Worm (Caenorhabditis elegans) whole organism, L4 larva: ENCODE data around the gene clec-48.
A peak's percentile ranks its signal among the peaks of the same experiment; 100 is the strongest.

ENCODE experiments used
- F10B5.3 ChIP-seq: sonication (generic microtip); optimal IDR thresholded peaks from 2 replicates; lab custom pipeline; 2016; ENCODE audit warnings: mild to moderate bottlenecking, missing genetic modification characterization, missing compliant biosample characterization
- F26F4.8 ChIP-seq: fragments of 200-800 bp; sonication (Bioruptor generic); conservative IDR thresholded peaks from 2 replicates; pipeline ENCODE4 v1.3.6; 2022; ENCODE audit warnings: missing genetic modification characterization, missing compliant biosample characterization
- F44E2.7 ChIP-seq: fragments of 200-800 bp; sonication (Bioruptor generic); IDR thresholded peaks from 2 replicates; pipeline ENCODE4 v2.1.2; 2022; ENCODE audit warnings: missing genetic modification characterization, missing compliant biosample characterization
- F49E8.2 ChIP-seq: sonication (generic microtip); optimal IDR thresholded peaks from 2 replicates; lab custom pipeline; 2016; ENCODE audit warnings: missing compliant biosample characterization, mild to moderate bottlenecking, missing genetic modification characterization, borderline replicate concordance
- R02D3.7 ChIP-seq: fragments of 150-350 bp; sonication (generic microtip); optimal IDR thresholded peaks from 3 replicates; lab custom pipeline; 2014; ENCODE audit warnings: missing biosample characterization, missing genetic modification characterization
- T26A8.4 ChIP-seq: fragments of 200-800 bp; sonication (Bioruptor generic); IDR thresholded peaks from 2 replicates; pipeline ENCODE4 v1.3.6; 2022; ENCODE audit warnings: missing genetic modification characterization, missing compliant biosample characterization
- Y75B8A.6 ChIP-seq: fragments of 200-800 bp; sonication (Bioruptor generic); IDR thresholded peaks from 2 replicates; pipeline ENCODE4 v1.3.6; 2022; ENCODE audit warnings: missing genetic modification reagents, missing genetic modification characterization, missing compliant biosample characterization
- aly-2 ChIP-seq: sonication (generic microtip); optimal IDR thresholded peaks from 2 replicates; lab custom pipeline; 2018; ENCODE audit warnings: missing biosample characterization, missing genetic modification characterization
- ceh-20 ChIP-seq: fragments of 200-800 bp; sonication (Bioruptor generic); IDR thresholded peaks from 2 replicates; pipeline ENCODE4 v1.3.6; 2022; ENCODE audit warnings: missing genetic modification reagents, missing genetic modification characterization, missing compliant biosample characterization
- ceh-32 ChIP-seq: sonication (generic microtip); optimal IDR thresholded peaks from 2 replicates; lab custom pipeline; 2016; ENCODE audit warnings: mild to moderate bottlenecking, missing genetic modification characterization, missing compliant biosample characterization; ENCODE audit not compliant: poor library complexity
- ceh-82 ChIP-seq: sonication (generic microtip); optimal IDR thresholded peaks from 2 replicates; lab custom pipeline; 2017; ENCODE audit warnings: missing biosample characterization, missing genetic modification characterization
- ctbp-1 ChIP-seq: fragments of 200-800 bp; sonication (Bioruptor generic); IDR thresholded peaks from 2 replicates; pipeline ENCODE4 v1.3.6; 2022; ENCODE audit warnings: missing genetic modification reagents, missing genetic modification characterization, missing compliant biosample characterization
- dmd-9 ChIP-seq: fragments of 200-800 bp; sonication (Bioruptor generic); IDR thresholded peaks from 2 replicates; pipeline ENCODE4 v1.3.6; 2022; ENCODE audit warnings: missing genetic modification reagents, missing genetic modification characterization, missing compliant biosample characterization
- fkh-10 ChIP-seq: fragments of 150-350 bp; optimal IDR thresholded peaks from 2 replicates; lab custom pipeline; 2014; ENCODE audit warnings: missing biosample characterization, missing genetic modification reagents, missing genetic modification characterization
- hif-1 ChIP-seq, 2 experiments: sonication (generic microtip); optimal IDR thresholded peaks; 2 replicates each; lab custom pipeline; 2016 to 2017; ENCODE audit warnings: missing compliant biosample characterization in 2 of 2, missing genetic modification characterization in 2 of 2, missing genetic modification reagents in 2 of 2, missing genotype in 2 of 2, mild to moderate bottlenecking in 1 of 2
- hlh-11 ChIP-seq: fragments of 200-800 bp; sonication (Bioruptor generic); optimal IDR thresholded peaks from 2 replicates; lab custom pipeline; 2018; ENCODE audit warnings: mild to moderate bottlenecking, missing genetic modification characterization, missing compliant biosample characterization
- hlh-30 ChIP-seq: sonication (generic microtip); optimal IDR thresholded peaks from 2 replicates; lab custom pipeline; 2017; ENCODE audit warnings: antibody characterized with exemption, mild to moderate bottlenecking, missing genetic modification characterization, missing compliant biosample characterization; ENCODE audit not compliant: insufficient read depth
- lin-13 ChIP-seq: fragments of 150-350 bp; optimal IDR thresholded peaks from 2 replicates; lab custom pipeline; 2014; ENCODE audit warnings: missing biosample characterization, missing genetic modification reagents, missing genetic modification characterization
- lin-15B ChIP-seq: fragments of 150-350 bp; sonication (generic microtip); optimal IDR thresholded peaks from 3 replicates; lab custom pipeline; 2014; ENCODE audit warnings: missing biosample characterization, missing genetic modification characterization
- lin-29 ChIP-seq: fragments of 200-800 bp; sonication (Bioruptor generic); IDR thresholded peaks from 2 replicates; pipeline ENCODE4 v1.3.6; 2022; ENCODE audit warnings: missing genetic modification reagents, missing genetic modification characterization, missing compliant biosample characterization
- mdl-1 ChIP-seq, 2 experiments: fragments of 150-350 bp in 1 of 2; sonication (generic microtip) in 1 of 2; optimal IDR thresholded peaks; 2 replicates each; lab custom pipeline; 2014 to 2017; ENCODE audit warnings: missing biosample characterization in 2 of 2, missing genetic modification characterization in 2 of 2
- mes-2 ChIP-seq: sonication (generic microtip); optimal IDR thresholded peaks from 2 replicates; lab custom pipeline; 2016; ENCODE audit warnings: missing genotype, mild to moderate bottlenecking, missing genetic modification characterization, missing compliant biosample characterization; ENCODE audit not compliant: poor library complexity, severe bottlenecking
- mxl-2 ChIP-seq: fragments of 200-800 bp; sonication (Bioruptor generic); conservative IDR thresholded peaks from 2 replicates; pipeline ENCODE4 v1.3.6; 2022; ENCODE audit warnings: missing genetic modification reagents, missing genetic modification characterization, missing compliant biosample characterization
- nhr-102 ChIP-seq: sonication (generic microtip); optimal IDR thresholded peaks from 2 replicates; lab custom pipeline; 2016; ENCODE audit warnings: mild to moderate bottlenecking, missing genetic modification characterization, moderate library complexity, missing compliant biosample characterization
- nhr-11 ChIP-seq: fragments of 150-350 bp; optimal IDR thresholded peaks from 2 replicates; lab custom pipeline; 2014; ENCODE audit warnings: missing biosample characterization, missing genetic modification characterization
- nhr-237 ChIP-seq: sonication (generic microtip); optimal IDR thresholded peaks from 2 replicates; lab custom pipeline; 2017; ENCODE audit warnings: missing biosample characterization, missing genetic modification characterization
- nhr-25 ChIP-seq: sonication (generic microtip); optimal IDR thresholded peaks from 2 replicates; lab custom pipeline; 2017; ENCODE audit warnings: missing genetic modification characterization, mild to moderate bottlenecking, missing compliant biosample characterization, antibody characterized with exemption, moderate library complexity, borderline replicate concordance; ENCODE audit not compliant: insufficient read depth
- nhr-28 ChIP-seq: fragments of 150-350 bp; optimal IDR thresholded peaks from 2 replicates; lab custom pipeline; 2014; ENCODE audit warnings: missing biosample characterization, missing genetic modification characterization
- nhr-41 ChIP-seq: fragments of 200-800 bp; sonication (Bioruptor generic); IDR thresholded peaks from 2 replicates; pipeline ENCODE4 v1.3.6; 2022; ENCODE audit warnings: missing genetic modification reagents, missing genetic modification characterization, missing compliant biosample characterization
- nhr-6 ChIP-seq: fragments of 150-350 bp; optimal IDR thresholded peaks from 2 replicates; lab custom pipeline; 2014; ENCODE audit warnings: missing biosample characterization, missing genetic modification characterization
- pha-4 ChIP-seq, 2 experiments: fragments of 150-350 bp in 1 of 2; fragments of 200-800 bp in 1 of 2; sonication (Bioruptor generic) in 1 of 2; IDR thresholded peaks in 1 of 2; optimal IDR thresholded peaks in 1 of 2; 2 replicates each; pipeline versions ENCODE4 v1.3.6 to Lab custom; 2014 to 2022; ENCODE audit warnings: missing genetic modification characterization in 2 of 2, missing genetic modification reagents in 2 of 2, missing biosample characterization in 1 of 2, missing compliant biosample characterization in 1 of 2
- php-3 ChIP-seq: fragments of 200-800 bp; sonication (Bioruptor generic); IDR thresholded peaks from 2 replicates; pipeline ENCODE4 v1.3.6; 2022; ENCODE audit warnings: missing genetic modification reagents, missing genetic modification characterization, missing compliant biosample characterization
- pqm-1 ChIP-seq: sonication (generic microtip); optimal IDR thresholded peaks from 2 replicates; lab custom pipeline; 2017; ENCODE audit warnings: missing biosample characterization, missing genetic modification characterization
- sdz-12 ChIP-seq: fragments of 200-800 bp; sonication (Bioruptor generic); optimal IDR thresholded peaks from 2 replicates; lab custom pipeline; 2018; ENCODE audit warnings: mild to moderate bottlenecking, missing genetic modification characterization, missing compliant biosample characterization
- unc-39 ChIP-seq: sonication (generic microtip); optimal IDR thresholded peaks from 2 replicates; lab custom pipeline; 2017; ENCODE audit warnings: missing biosample characterization, missing genetic modification characterization
- unc-62 ChIP-seq, 3 experiments: fragments of 150-350 bp in 1 of 3; sonication (generic microtip); optimal IDR thresholded peaks in 2 of 3; peaks in 1 of 3; 1 replicate in 1 of 3; 2 replicates in 2 of 3; lab custom pipeline; 2014 to 2017; ENCODE audit warnings: missing biosample characterization in 3 of 3, missing genetic modification characterization in 3 of 3, missing genetic modification reagents in 3 of 3, missing genotype in 1 of 3
- zag-1 ChIP-seq: fragments of 150-350 bp; optimal IDR thresholded peaks from 2 replicates; lab custom pipeline; 2014; ENCODE audit warnings: missing biosample characterization, missing genetic modification characterization

Gene clec-48

ce11 chrV:18144442-18144841 lies 13.4 kb upstream of the clec-48 start (continued):
- TF ChIP-seq lin-15B (no peak), nhr-237 (tag; lab: Kevin White, UChicago) (no peak), mxl-2 (GFP tag; lab: Robert Waterston, UW) (no peak), T26A8.4 (GFP tag; lab: Robert Waterston, UW) (no peak)

ce11 chrV:18146077-18146476 lies 11.7 kb upstream of the clec-48 start, which contains the start of gene C14A6.3:
Gene C14A6.3 (plus strand): TSS chrV:18146377.
- TF ChIP-seq nhr-102 (no peak), pqm-1 (tag; lab: Kevin White, UChicago) (peak; percentile 39)

ce11 chrV:18158172-18158571 lies 346 bp downstream of the clec-48 start:
- TF ChIP-seq pha-4 (GFP tag; IDR thresholded peaks at IDR 0.05; lab: Robert Waterston, UW) (no peak), pha-4 (tag; optimal IDR thresholded peaks at IDR 0.05; lab: Kevin White, UChicago) (no peak), unc-62 (GFP tag; optimal IDR thresholded peaks at IDR 0.05 in 1 of 2; lab: Kevin White, UChicago) (peak in 1 of 2 experiments; percentile 97), unc-62 (tag; optimal IDR thresholded peaks at IDR 0.05; lab: Kevin White, UChicago) (no peak)

- no peak for TF ChIP-seq mxl-2 (GFP tag; lab: Robert Waterston, UW)
- TF ChIP-seq Y75B8A.6, result no peak
These were observed 3.4 kb downstream of the clec-48 start, which contains the start of gene C14A6.13 for ce11 chrV:18161228-18161627. Gene C14A6.13 (minus strand): TSS chrV:18161328.

DNA sequence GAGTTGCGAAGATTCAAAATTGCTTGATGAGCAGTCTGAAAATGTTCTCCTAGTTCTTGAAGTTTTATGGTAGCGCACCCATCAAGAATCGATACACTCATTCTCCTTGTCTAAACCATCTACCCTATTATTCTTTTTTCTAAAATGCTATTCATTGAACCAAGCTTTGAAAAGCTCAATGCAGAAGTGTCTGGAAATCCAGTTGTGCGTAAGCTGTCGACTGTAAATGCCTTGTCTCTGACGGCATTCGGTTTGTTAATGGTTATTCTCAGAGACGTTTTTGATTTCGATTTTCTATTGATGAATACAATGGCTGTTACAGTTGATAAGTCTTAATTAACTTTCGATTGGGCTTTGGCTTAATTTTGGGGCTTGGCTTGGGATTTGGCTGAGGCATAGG lies 4.7 kb downstream of the clec-48 start, which contains the start of gene C14A6.12:
TSS of gene C14A6.12 (minus strand) at position 101 of the 400 bp plus-strand sequence.
- TF ChIP-seq hlh-11 (tag; lab: Kevin White, UChicago) (no peak), F26F4.8 (GFP tag; lab: Robert Waterston, UW) (no peak), ctbp-1 (no peak), ceh-82 (tag; lab: Kevin White, UChicago) (no peak), lin-29 (GFP tag; lab: Robert Waterston, UW) (no peak), mes-2 (tag; lab: Kevin White, UChicago) (no peak), mdl-1 (tag; optimal IDR thresholded peaks at IDR 0.05; lab: Kevin White, UChicago) (no peak), nhr-11 (tag; lab: Kevin White, UChicago) (no peak), hif-1 (tag; optimal IDR thresholded peaks at IDR 0.05; lab: Kevin White, UChicago) (no peak), aly-2 (no peak), unc-39 (tag; lab: Kevin White, UChicago) (no peak)

- TF ChIP-seq fkh-10 (GFP tag; lab: Kevin White, UChicago) (no peak), ceh-82 (tag; lab: Kevin White, UChicago) (no peak), hlh-30 (tag; lab: Kevin White, UChicago) (no peak), mdl-1 (tag; optimal IDR thresholded peaks at IDR 0.05; lab: Kevin White, UChicago) (no peak), mes-2 (tag; lab: Kevin White, UChicago) (no peak), F44E2.7 (GFP tag; lab: Robert Waterston, UW) (no peak), lin-13 (GFP tag; lab: Kevin White, UChicago) (no peak), zag-1 (tag; lab: Kevin White, UChicago) (no peak)
These were observed 5.6 kb downstream of the clec-48 start for ce11 chrV:18163434-18163833.

ce11 chrV:18164758-18165157 lies 6.9 kb downstream of the clec-48 start, which contains the start of gene C14A6.5:
Gene C14A6.5 (minus strand): TSS chrV:18164858.
- TF ChIP-seq nhr-28 (tag; lab: Kevin White, UChicago), result no peak
- no peak for TF ChIP-seq sdz-12 (GFP tag; lab: Kevin White, UChicago)
- TF ChIP-seq nhr-11 (tag; lab: Kevin White, UChicago), result no peak
- TF ChIP-seq php-3 (GFP tag; lab: Robert Waterston, UW), result no peak
- TF ChIP-seq F26F4.8 (GFP tag; lab: Robert Waterston, UW), result no peak
- TF ChIP-seq F44E2.7 (GFP tag; lab: Robert Waterston, UW), result no peak
- TF ChIP-seq unc-62 (GFP tag; optimal IDR thresholded peaks at IDR 0.05 in 1 of 2; lab: Kevin White, UChicago), result no peak
- TF ChIP-seq unc-62 (tag; optimal IDR thresholded peaks at IDR 0.05; lab: Kevin White, UChicago), result no peak
- TF ChIP-seq ceh-32 (tag; lab: Kevin White, UChicago), result no peak
- TF ChIP-seq dmd-9 (GFP tag; lab: Robert Waterston, UW), result no peak
- no peak for TF ChIP-seq ceh-20 (GFP tag; lab: Robert Waterston, UW)
- TF ChIP-seq F49E8.2, result no peak
- TF ChIP-seq nhr-41 (GFP tag; lab: Robert Waterston, UW), result no peak
- TF ChIP-seq F10B5.3, result no peak
- no peak for TF ChIP-seq nhr-6 (tag; lab: Kevin White, UChicago)
- TF ChIP-seq R02D3.7 (tag; lab: Kevin White, UChicago), result no peak
- TF ChIP-seq nhr-25, result no peak
- TF ChIP-seq hlh-30 (tag; lab: Kevin White, UChicago), result no peak
